Worm (Caenorhabditis elegans): ENCODE data around the gene F40F12.3.

DNA sequence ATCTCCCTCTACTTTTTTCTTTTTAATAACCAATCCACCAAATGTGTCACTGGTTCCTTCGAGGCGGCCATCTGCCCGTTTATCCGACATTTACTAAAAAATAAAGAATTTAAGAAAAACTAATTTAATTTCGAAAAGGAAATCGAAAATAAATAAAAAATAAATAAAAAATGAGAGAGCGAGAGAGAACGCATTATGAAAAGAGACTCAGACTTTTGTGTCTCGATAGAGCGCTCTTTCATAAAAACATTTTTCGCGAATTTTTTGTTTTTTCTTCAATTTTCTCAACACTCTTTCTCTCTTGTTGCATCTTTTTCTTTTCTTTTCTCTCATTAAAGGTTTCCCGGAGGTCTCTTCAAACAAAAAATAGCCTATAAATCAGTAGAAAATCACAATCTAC lies 35.5 kb upstream of the F40F12.3 start, which contains the start of gene mog-1:
- TF ChIP-seq cebp-1 (GFP tag; IDR thresholded peaks at IDR 0.05) (no peak), cebp-1 (tag; optimal IDR thresholded peaks at IDR 0.05) (no peak), unc-130 (GFP tag; optimal IDR thresholded peaks at IDR 0.05) (no peak), hlh-26 (GFP tag; conservative IDR thresholded peaks at IDR 0.05) (no peak), Y53F4B.3 (GFP tag; IDR thresholded peaks at IDR 0.05) (no peak), ets-4 (GFP tag; optimal IDR thresholded peaks at IDR 0.05) (no peak), athp-1 (tag; optimal IDR thresholded peaks at IDR 0.05) (no peak), F52B5.7 (tag; optimal IDR thresholded peaks at IDR 0.05) (no peak), F49E8.2 (tag; optimal IDR thresholded peaks at IDR 0.05; ENCODE audit: insufficient read depth) (no peak), hmg-1.2 (GFP tag; IDR thresholded peaks at IDR 0.05) (peak; percentile 63; the same call in 1 of the 2 replicates), ceh-91 (GFP tag; IDR thresholded peaks at IDR 0.05) (no peak)

All from whole organism, young adult.